Fruit fly (Drosophila melanogaster): ENCODE results near the gene RpL34a.

dm6 chr3R:26105407-26105806, 46.3 kb upstream of the RpL34a start:
- no peak for TF ChIP-seq rn (GFP tag; IDR thresholded peaks at IDR 0.05)
- no peak for TF ChIP-seq CG12605 (GFP tag; IDR thresholded peaks at IDR 0.05)
- no peak for TF ChIP-seq CG13204 (GFP tag; optimal IDR thresholded peaks at IDR 0.05)
- no peak for TF ChIP-seq CG10348 (GFP tag; IDR thresholded peaks at IDR 0.05)
- no peak for TF ChIP-seq Ets98B (GFP tag; IDR thresholded peaks at IDR 0.05)
- TF ChIP-seq fd96Ca (GFP tag; IDR thresholded peaks at IDR 0.05): no peak
- no peak for TF ChIP-seq Pif1B (GFP tag; optimal IDR thresholded peaks at IDR 0.05)
- TF ChIP-seq Snoo (tag; optimal IDR thresholded peaks at IDR 0.05): no peak

Measured in whole organism, pupa.